Fruit fly (Drosophila melanogaster) whole organism, embryonic: ENCODE data around the gene CG31178.

Source experiments
- Abd-B ChIP-seq: fragments of 200-800 bp; sonication (Bioruptor generic); optimal IDR thresholded peaks from 2 replicates; lab custom pipeline; 2018; ENCODE audit warnings: missing biosample characterization, mild to moderate bottlenecking, missing genetic modification characterization, moderate library complexity
- Bdp1 ChIP-seq: fragments of 200-800 bp; sonication (Bioruptor generic); optimal IDR thresholded peaks from 3 replicates; lab custom pipeline; 2016; ENCODE audit warnings: missing biosample characterization, missing genetic modification characterization
- Bteb2 ChIP-seq: fragments of 200-800 bp; sonication (Bioruptor generic); optimal IDR thresholded peaks from 2 replicates; lab custom pipeline; 2016; ENCODE audit warnings: missing biosample characterization, missing genetic modification characterization
- CG11398 ChIP-seq: fragments of 200-800 bp; sonication (Bioruptor generic); optimal IDR thresholded peaks from 2 replicates; lab custom pipeline; 2016; ENCODE audit warnings: missing biosample characterization, missing genetic modification characterization
- CG12155 ChIP-seq: fragments of 200-800 bp; sonication (Bioruptor generic); optimal IDR thresholded peaks from 3 replicates; lab custom pipeline; 2016; ENCODE audit warnings: missing biosample characterization, missing genetic modification characterization
- CG12942 ChIP-seq: fragments of 200-800 bp; sonication (Bioruptor generic); optimal IDR thresholded peaks from 3 replicates; lab custom pipeline; 2016; ENCODE audit warnings: missing biosample characterization, missing genetic modification characterization
- CG13123 ChIP-seq: fragments of 200-800 bp; sonication (Bioruptor generic); optimal IDR thresholded peaks from 2 replicates; lab custom pipeline; 2016; ENCODE audit warnings: missing biosample characterization, missing genetic modification characterization
- CG13296 ChIP-seq: fragments of 200-800 bp; sonication (Bioruptor generic); optimal IDR thresholded peaks from 3 replicates; lab custom pipeline; 2018; ENCODE audit warnings: missing biosample characterization, mild to moderate bottlenecking, missing genetic modification characterization
- CG14667 ChIP-seq: fragments of 200-800 bp; sonication (Bioruptor generic); IDR thresholded peaks from 2 replicates; pipeline ENCODE4 v1.3.6; 2022; ENCODE audit warnings: missing biosample characterization, missing genetic modification characterization
- CG15073 ChIP-seq: fragments of 200-800 bp; sonication (Bioruptor generic); optimal IDR thresholded peaks from 2 replicates; lab custom pipeline; 2016; ENCODE audit warnings: missing biosample characterization, missing genetic modification characterization
- CG1529 ChIP-seq: fragments of 200-800 bp; sonication (Bioruptor generic); optimal IDR thresholded peaks from 3 replicates; lab custom pipeline; 2018; ENCODE audit warnings: missing biosample characterization, missing genetic modification characterization
- CG17328 ChIP-seq: fragments of 200-800 bp; sonication (Bioruptor generic); IDR thresholded peaks from 2 replicates; pipeline ENCODE4 v1.3.6; 2022; ENCODE audit warnings: missing biosample characterization, missing genetic modification characterization
- CG18619 ChIP-seq: fragments of 200-800 bp; sonication (Bioruptor generic); optimal IDR thresholded peaks from 3 replicates; lab custom pipeline; 2017; ENCODE audit warnings: missing biosample characterization, mild to moderate bottlenecking, missing genetic modification characterization
- CG2116 ChIP-seq: fragments of 200-800 bp; sonication (Bioruptor generic); optimal IDR thresholded peaks from 3 replicates; lab custom pipeline; 2018; ENCODE audit warnings: missing biosample characterization, mild to moderate bottlenecking, missing genetic modification characterization
- CG30403 ChIP-seq: fragments of 200-800 bp; sonication (Bioruptor generic); optimal IDR thresholded peaks from 3 replicates; lab custom pipeline; 2016; ENCODE audit warnings: missing biosample characterization, missing genetic modification characterization
- CG32767 ChIP-seq: fragments of 200-800 bp; sonication (Bioruptor generic); IDR thresholded peaks from 2 replicates; pipeline ENCODE4 v1.3.6; 2022; ENCODE audit warnings: missing biosample characterization, missing genetic modification characterization
- CG3838 ChIP-seq: fragments of 200-800 bp; sonication (Bioruptor generic); optimal IDR thresholded peaks from 3 replicates; lab custom pipeline; 2016; ENCODE audit warnings: missing biosample characterization, missing genetic modification characterization
- CG3847 ChIP-seq: fragments of 200-800 bp; sonication (Bioruptor generic); IDR thresholded peaks from 2 replicates; pipeline ENCODE4 v1.3.6; 2022; ENCODE audit warnings: missing biosample characterization, missing genetic modification characterization
- CG4424 ChIP-seq: fragments of 200-800 bp; sonication (Bioruptor generic); optimal IDR thresholded peaks from 3 replicates; lab custom pipeline; 2016; ENCODE audit warnings: missing biosample characterization, missing genetic modification characterization
- CG6683 ChIP-seq: fragments of 200-800 bp; sonication (Bioruptor generic); optimal IDR thresholded peaks from 2 replicates; lab custom pipeline; 2017; ENCODE audit warnings: missing biosample characterization, mild to moderate bottlenecking, missing genetic modification characterization, missing genetic modification reagents
- CG6854 ChIP-seq: fragments of 200-800 bp; sonication (Bioruptor generic); optimal IDR thresholded peaks from 3 replicates; lab custom pipeline; 2017; ENCODE audit warnings: missing biosample characterization, mild to moderate bottlenecking, missing genetic modification characterization
- CG9609 ChIP-seq: fragments of 200-800 bp; sonication (Bioruptor generic); optimal IDR thresholded peaks from 3 replicates; lab custom pipeline; 2016; ENCODE audit warnings: missing biosample characterization, missing genetic modification characterization
- CG9727 ChIP-seq: fragments of 200-800 bp; sonication (Bioruptor generic); optimal IDR thresholded peaks from 3 replicates; lab custom pipeline; 2017; ENCODE audit warnings: missing biosample characterization, mild to moderate bottlenecking, missing genetic modification characterization
- CG9817 ChIP-seq: fragments of 200-800 bp; sonication (Bioruptor generic); optimal IDR thresholded peaks from 2 replicates; lab custom pipeline; 2018; ENCODE audit warnings: missing biosample characterization, mild to moderate bottlenecking, missing genetic modification characterization, moderate library complexity
- D ChIP-seq, 2 experiments: fragments of 200-800 bp in 1 of 2; fragments of >200 bp in 1 of 2; sonication (Bioruptor generic) in 1 of 2; optimal IDR thresholded peaks; 2 replicates in 1 of 2; 3 replicates in 1 of 2; lab custom pipeline; 2017; ENCODE audit warnings: mild to moderate bottlenecking in 1 of 2, missing biosample characterization in 1 of 2, missing genetic modification characterization in 1 of 2, missing genetic modification reagents in 1 of 2
- HLHmδ ChIP-seq: fragments of 200-800 bp; sonication (Bioruptor generic); optimal IDR thresholded peaks from 2 replicates; lab custom pipeline; 2018; ENCODE audit warnings: missing biosample characterization, mild to moderate bottlenecking, missing genetic modification characterization, moderate library complexity
- Hey ChIP-seq: fragments of 200-800 bp; sonication (Bioruptor generic); optimal IDR thresholded peaks from 3 replicates; lab custom pipeline; 2018; ENCODE audit warnings: missing biosample characterization, mild to moderate bottlenecking, missing genetic modification characterization
- Jarid2 ChIP-seq: fragments of 200-800 bp; sonication (Bioruptor generic); optimal IDR thresholded peaks from 3 replicates; lab custom pipeline; 2017; ENCODE audit warnings: mild to moderate bottlenecking, missing biosample characterization, missing genetic modification reagents, missing genetic modification characterization
- NC2α ChIP-seq: fragments of 200-800 bp; sonication (Bioruptor generic); optimal IDR thresholded peaks from 2 replicates; lab custom pipeline; 2016; ENCODE audit warnings: missing biosample characterization, missing genetic modification characterization
- NFAT ChIP-seq: fragments of 200-800 bp; sonication (Bioruptor generic); IDR thresholded peaks from 2 replicates; pipeline ENCODE4 v1.3.6; 2022; ENCODE audit warnings: missing biosample characterization, missing genetic modification characterization
- ab ChIP-seq: fragments of 200-800 bp; sonication (Bioruptor generic); optimal IDR thresholded peaks from 2 replicates; lab custom pipeline; 2016; ENCODE audit warnings: missing biosample characterization, missing genetic modification characterization
- ac ChIP-seq: fragments of 200-800 bp; sonication (Bioruptor generic); optimal IDR thresholded peaks from 3 replicates; lab custom pipeline; 2017; ENCODE audit warnings: missing biosample characterization, mild to moderate bottlenecking, missing genetic modification characterization
- al ChIP-seq: fragments of 200-800 bp; sonication (Bioruptor generic); IDR thresholded peaks from 2 replicates; pipeline ENCODE4 v1.3.6; 2022; ENCODE audit warnings: missing biosample characterization, missing genetic modification characterization
- bowl ChIP-seq: fragments of 200-800 bp; sonication (Bioruptor generic); IDR thresholded peaks from 2 replicates; pipeline ENCODE4 v1.3.6; 2022; ENCODE audit warnings: missing biosample characterization, missing genetic modification characterization
- cas ChIP-seq: fragments of 200-800 bp; sonication (Bioruptor generic); IDR thresholded peaks from 2 replicates; pipeline ENCODE4 v1.3.6; 2022; ENCODE audit warnings: missing biosample characterization, missing genetic modification characterization
- dpn ChIP-seq, 2 experiments: fragments of 200-800 bp; sonication (Bioruptor generic); optimal IDR thresholded peaks; 3 replicates each; lab custom pipeline; 2016; ENCODE audit warnings: missing biosample characterization in 2 of 2, missing genetic modification characterization in 2 of 2
- ems ChIP-seq: fragments of 200-800 bp; sonication (Bioruptor generic); optimal IDR thresholded peaks from 3 replicates; lab custom pipeline; 2016; ENCODE audit warnings: missing biosample characterization, missing genetic modification characterization
- fru ChIP-seq: fragments of >200 bp; optimal IDR thresholded peaks from 2 replicates; lab custom pipeline; 2017
- gro ChIP-seq: fragments of 200-800 bp; sonication (Bioruptor generic); optimal IDR thresholded peaks from 2 replicates; lab custom pipeline; 2016; ENCODE audit warnings: missing biosample characterization, missing genetic modification characterization
- ham ChIP-seq: fragments of 200-800 bp; sonication (Bioruptor generic); IDR thresholded peaks from 2 replicates; pipeline ENCODE4 v1.3.6; 2022; ENCODE audit warnings: missing biosample characterization, missing genetic modification characterization
- ind ChIP-seq: fragments of 200-800 bp; sonication (Bioruptor generic); optimal IDR thresholded peaks from 3 replicates; lab custom pipeline; 2016; ENCODE audit warnings: missing biosample characterization, missing genetic modification characterization
- lov ChIP-seq, 2 experiments: fragments of 200-800 bp in 1 of 2; fragments of >200 bp in 1 of 2; sonication (Bioruptor generic) in 1 of 2; IDR thresholded peaks in 1 of 2; optimal IDR thresholded peaks in 1 of 2; 2 replicates in 1 of 2; 3 replicates in 1 of 2; pipeline versions ENCODE4 v1.3.6 to Lab custom; 2017 to 2022; ENCODE audit warnings: missing biosample characterization in 1 of 2, missing genetic modification characterization in 1 of 2
- oc ChIP-seq: fragments of 200-800 bp; sonication (Bioruptor generic); optimal IDR thresholded peaks from 2 replicates; lab custom pipeline; 2018; ENCODE audit warnings: missing biosample characterization, mild to moderate bottlenecking, missing genetic modification characterization, moderate library complexity
- pita ChIP-seq: fragments of 200-800 bp; sonication (Bioruptor generic); optimal IDR thresholded peaks from 2 replicates; lab custom pipeline; 2017; ENCODE audit warnings: missing biosample characterization, mild to moderate bottlenecking, missing genetic modification characterization
- sens-2 ChIP-seq: fragments of 200-800 bp; sonication (Bioruptor generic); IDR thresholded peaks from 2 replicates; pipeline ENCODE4 v1.3.6; 2022; ENCODE audit warnings: missing biosample characterization, missing genetic modification characterization
- so ChIP-seq: fragments of 200-800 bp; sonication (Bioruptor generic); IDR thresholded peaks from 3 replicates; pipeline ENCODE4 v1.3.6; 2022; ENCODE audit warnings: missing biosample characterization, missing genetic modification characterization
- stc ChIP-seq: fragments of 200-800 bp; sonication (Bioruptor generic); IDR thresholded peaks from 2 replicates; pipeline ENCODE4 v1.3.6; 2022; ENCODE audit warnings: missing biosample characterization, missing genetic modification characterization
- tap ChIP-seq: fragments of 200-800 bp; optimal IDR thresholded peaks from 3 replicates; lab custom pipeline; 2019; ENCODE audit warnings: missing biosample characterization, mild to moderate bottlenecking, missing genetic modification characterization, moderate library complexity
- trh ChIP-seq: fragments of 200-800 bp; sonication (Bioruptor generic); optimal IDR thresholded peaks from 2 replicates; lab custom pipeline; 2016; ENCODE audit warnings: missing biosample characterization, missing genetic modification characterization
- wek ChIP-seq: fragments of 200-800 bp; sonication (Bioruptor generic); optimal IDR thresholded peaks from 3 replicates; lab custom pipeline; 2018; ENCODE audit warnings: missing biosample characterization, mild to moderate bottlenecking, missing genetic modification characterization, moderate library complexity
- z ChIP-seq: fragments of 200-800 bp; sonication (Bioruptor generic); IDR thresholded peaks from 3 replicates; pipeline ENCODE4 v1.3.6; 2022; ENCODE audit warnings: missing biosample characterization, missing genetic modification characterization

Gene CG31178

dm6 chr3R:21848987-21849442 is 24.5 kb upstream of the CG31178 start (continued):
- TF ChIP-seq ham (GFP tag; lab: Robert Waterston, UW) (no peak), NFAT (GFP tag; lab: Robert Waterston, UW) (no peak), dpn (GFP tag; optimal IDR thresholded peaks at IDR 0.05; lab: Kevin White, UChicago) (peak; percentile 53), gro (GFP tag; lab: Kevin White, UChicago) (no peak), CG6683 (GFP tag; lab: Kevin White, UChicago) (peak; percentile 9), z (GFP tag; lab: Robert Waterston, UW) (no peak), CG3838 (no peak), ems (GFP tag; lab: Kevin White, UChicago) (peak; percentile 65), NC2α (GFP tag; lab: Kevin White, UChicago) (peak; percentile 7), CG12942 (GFP tag; lab: Kevin White, UChicago) (peak; percentile 47), CG17328 (GFP tag; lab: Robert Waterston, UW) (peak; percentile 32; the same call in 1 of the 2 replicates), tap (tag; lab: Kevin White, UChicago) (peak; percentile 36), CG4424 (GFP tag; lab: Kevin White, UChicago) (peak; percentile 76), CG13123 (peak; percentile 28), Bdp1 (GFP tag; lab: Kevin White, UChicago) (no peak), CG30403 (peak; percentile 80), CG2116 (peak; percentile 20), wek (no peak), sens-2 (GFP tag; lab: Robert Waterston, UW) (no peak), bowl (GFP tag; lab: Robert Waterston, UW) (no peak), D (optimal IDR thresholded peaks at IDR 0.05; lab: Kevin White, UChicago) (no peak), D (GFP tag; optimal IDR thresholded peaks at IDR 0.05; lab: Kevin White, UChicago) (peak; percentile 77), ac (GFP tag; lab: Kevin White, UChicago) (peak; percentile 53), CG13296 (peak; percentile 44), CG1529 (GFP tag; lab: Kevin White, UChicago) (peak; percentile 69), al (GFP tag; lab: Robert Waterston, UW) (no peak), trh (GFP tag; lab: Kevin White, UChicago) (no peak), cas (GFP tag; lab: Robert Waterston, UW) (no peak), CG9817 (peak; percentile 31), HLHmδ (GFP tag; lab: Kevin White, UChicago) (no peak), pita (no peak), Hey (no peak), CG12155 (peak; percentile 30), lov (optimal IDR thresholded peaks at IDR 0.05; lab: Kevin White, UChicago) (no peak), lov (GFP tag; IDR thresholded peaks at IDR 0.05; lab: Robert Waterston, UW) (no peak), Abd-B (peak; percentile 35), so (GFP tag; lab: Robert Waterston, UW) (no peak), ab (peak; percentile 7), CG9609 (peak; percentile 31), stc (GFP tag; lab: Robert Waterston, UW) (no peak), CG15073 (GFP tag; lab: Kevin White, UChicago) (no peak), CG11398 (GFP tag; lab: Kevin White, UChicago) (peak; percentile 7), Bteb2 (GFP tag; lab: Kevin White, UChicago) (peak; percentile 14), CG18619 (GFP tag; lab: Kevin White, UChicago) (peak; percentile 62), oc (tag; lab: Kevin White, UChicago) (no peak), CG32767 (no peak), CG14667 (GFP tag; lab: Robert Waterston, UW) (peak; percentile 32; the same call in 1 of the 2 replicates), CG9727 (GFP tag; lab: Kevin White, UChicago) (peak; percentile 92), fru (lab: Kevin White, UChicago) (no peak), Jarid2 (peak; percentile 17), CG3847 (GFP tag; lab: Robert Waterston, UW) (peak; percentile 20; the same call in 1 of the 2 replicates), CG6854 (GFP tag; lab: Kevin White, UChicago) (no peak), ind (peak; percentile 45)
